Worm (Caenorhabditis elegans): ENCODE data around the gene R05G6.3.
A peak's percentile ranks its signal among the peaks of the same experiment; 100 is the strongest.

Gene R05G6.3

ce11 chrIV:7500924-7501323 is 15.4 kb upstream of the R05G6.3 start:
- no peak for TF ChIP-seq dpl-1 (GFP tag; optimal IDR thresholded peaks at IDR 0.05)
- no peak for TF ChIP-seq nhr-80 (tag; optimal IDR thresholded peaks at IDR 0.05)
- TF ChIP-seq C17E4.6 (GFP tag; IDR thresholded peaks at IDR 0.05), result no peak

- TF ChIP-seq gei-17 (GFP tag; optimal IDR thresholded peaks at IDR 0.05) (no peak), lin-26 (GFP tag; IDR thresholded peaks at IDR 0.05) (no peak), ztf-25 (GFP tag; IDR thresholded peaks at IDR 0.05) (no peak), egl-44 (GFP tag; IDR thresholded peaks at IDR 0.05) (no peak), nfya-1 (tag; optimal IDR thresholded peaks at IDR 0.05; ENCODE audit: borderline replicate concordance, insufficient read depth) (no peak), hlh-26 (GFP tag; conservative IDR thresholded peaks at IDR 0.05) (no peak), T26A5.8 (tag; optimal IDR thresholded peaks at IDR 0.05) (no peak), zfh-2 (GFP tag; conservative IDR thresholded peaks at IDR 0.05) (no peak), ztf-18 (tag; optimal IDR thresholded peaks at IDR 0.05) (no peak)
Measured at ce11 chrIV:7501337-7501736, 15.0 kb upstream of the R05G6.3 start, which contains the start of gene F55G1.15. Gene F55G1.15, minus strand, starts transcription at chrIV:7501437.

DNA sequence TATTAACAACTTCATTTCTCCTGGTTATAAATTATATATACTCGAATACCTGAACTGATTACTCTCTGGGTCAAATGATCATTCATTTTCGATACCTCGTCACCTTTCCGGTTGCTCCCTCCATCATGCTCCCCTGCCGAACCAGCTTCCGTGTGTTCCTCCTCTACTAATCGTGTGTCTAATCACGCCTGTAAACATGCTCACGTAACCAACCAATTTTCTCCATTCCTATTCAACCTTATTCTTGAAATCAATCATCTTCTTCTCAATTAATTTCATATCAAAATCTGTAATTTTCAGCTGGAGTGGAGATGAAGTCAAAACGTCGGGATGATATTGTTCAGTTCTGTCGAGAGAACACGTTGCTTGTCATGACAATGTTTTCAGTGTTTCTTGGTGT is 13.0 kb upstream of the R05G6.3 start, which contains the start of gene glt-6:
Gene glt-6 (plus strand): TSS at position 301 of the 400 bp plus-strand sequence.
- no peak for TF ChIP-seq Y79H2A.3 (GFP tag; conservative IDR thresholded peaks at IDR 0.05)
- no peak for TF ChIP-seq T07F8.4 (tag; optimal IDR thresholded peaks at IDR 0.05)
- no peak for TF ChIP-seq hsf-1 (GFP tag; IDR thresholded peaks at IDR 0.05)
- no peak for TF ChIP-seq snpc-3.4 (tag; optimal IDR thresholded peaks at IDR 0.05)
- TF ChIP-seq F57A8.1 (GFP tag; optimal IDR thresholded peaks at IDR 0.05), result no peak
- no peak for TF ChIP-seq F22D6.2 (tag; optimal IDR thresholded peaks at IDR 0.05)
- no peak for TF ChIP-seq nhr-90 (tag; optimal IDR thresholded peaks at IDR 0.05)
- TF ChIP-seq ets-4 (GFP tag; optimal IDR thresholded peaks at IDR 0.05), result no peak
- no peak for TF ChIP-seq F37B4.10 (GFP tag; IDR thresholded peaks at IDR 0.05)
- TF ChIP-seq somi-1 (GFP tag; optimal IDR thresholded peaks at IDR 0.05), result no peak
- TF ChIP-seq ceh-27 (GFP tag; optimal IDR thresholded peaks at IDR 0.05), result no peak
- no peak for TF ChIP-seq Y56A3A.18 (GFP tag; IDR thresholded peaks at IDR 0.05)
- TF ChIP-seq madf-6 (GFP tag; IDR thresholded peaks at IDR 0.05), result no peak
- no peak for TF ChIP-seq C17E4.6 (GFP tag; IDR thresholded peaks at IDR 0.05)
- TF ChIP-seq sptf-2 (GFP tag; optimal IDR thresholded peaks at IDR 0.05), result no peak
- TF ChIP-seq K12H6.12 (tag; optimal IDR thresholded peaks at IDR 0.05), result no peak
- no peak for TF ChIP-seq unc-130 (GFP tag; optimal IDR thresholded peaks at IDR 0.05)
- no peak for TF ChIP-seq lir-1 (GFP tag; conservative IDR thresholded peaks at IDR 0.05)
- no peak for TF ChIP-seq F55B11.4 (tag; optimal IDR thresholded peaks at IDR 0.05; ENCODE audit: borderline replicate concordance, insufficient read depth)

DNA sequence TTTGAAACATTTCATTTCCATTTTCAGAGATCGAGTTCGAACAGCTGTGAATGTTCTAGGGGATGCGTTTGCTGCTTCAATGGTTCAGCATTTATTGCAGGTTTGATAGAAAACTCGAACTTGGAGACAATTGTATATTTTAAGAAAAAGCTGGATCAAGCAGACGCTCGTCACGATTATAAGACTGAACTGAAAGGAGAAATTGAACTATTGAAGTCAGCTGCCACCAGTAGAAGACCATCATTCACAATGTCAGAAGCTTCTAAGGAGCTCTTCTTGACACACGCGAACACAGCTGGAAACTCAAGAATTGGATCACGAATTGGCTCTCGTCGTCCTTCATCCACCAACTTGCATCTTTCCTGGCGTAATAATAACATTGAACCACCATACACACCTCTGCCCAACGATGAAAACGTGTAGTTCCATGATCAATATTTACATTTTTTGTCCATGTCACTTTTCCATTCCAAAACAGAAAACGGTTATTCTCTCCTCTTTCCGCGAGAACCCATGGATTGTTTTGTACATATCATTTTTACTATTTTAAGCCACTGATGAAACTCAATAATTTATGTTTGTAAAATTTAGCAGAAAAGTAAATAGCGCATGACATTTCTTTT is 10.4 kb upstream of the R05G6.3 start:
- TF ChIP-seq zim-3 (tag; optimal IDR thresholded peaks at IDR 0.05) (no peak), T26A5.8 (tag; optimal IDR thresholded peaks at IDR 0.05) (peak; percentile 68), ama-1 (optimal IDR thresholded peaks at IDR 0.05) (peak; percentile 93), ama-1 (GFP tag; optimal IDR thresholded peaks at IDR 0.05) (peak; percentile 54 to 70), ztf-22 (GFP tag; optimal IDR thresholded peaks at IDR 0.05) (peak; percentile 70), Y79H2A.3 (GFP tag; conservative IDR thresholded peaks at IDR 0.05) (0 out of 2 replicates have a peak, but pooled peaks have one; percentile 46), snpc-1.3 (tag; optimal IDR thresholded peaks at IDR 0.05; ENCODE audit: insufficient read depth) (peak; percentile 78), attf-6 (GFP tag; IDR thresholded peaks at IDR 0.05) (peak; percentile 50), dpff-1 (tag; optimal IDR thresholded peaks at IDR 0.05) (no peak), Y67H2A.10 (GFP tag; conservative IDR thresholded peaks at IDR 0.05) (no peak), cebp-2 (GFP tag; IDR thresholded peaks at IDR 0.05) (peak; percentile 79; the same call in 1 of the 2 replicates), lin-35 (GFP tag; optimal IDR thresholded peaks at IDR 0.05) (peak in 1 of 3 experiments; percentile 20), ztf-3 (GFP tag; optimal IDR thresholded peaks at IDR 0.05) (no peak), madf-8 (GFP tag; conservative IDR thresholded peaks at IDR 0.05) (no peak), ceh-91 (GFP tag; IDR thresholded peaks at IDR 0.05) (no peak), unc-62 (GFP tag; optimal IDR thresholded peaks at IDR 0.05) (no peak), rcor-1 (GFP tag; IDR thresholded peaks at IDR 0.05) (peak; percentile 24)
